Worm (Caenorhabditis elegans): ENCODE results near the gene gur-4.

Gene gur-4

ce11 chrII:14059767-14060166, 44.8 kb upstream of the gur-4 start, which contains the start of gene rpb-11 (continued):
- TF ChIP-seq hrde-1 (tag; optimal IDR thresholded peaks at IDR 0.05; ENCODE audit: borderline replicate concordance) (peak; percentile 54), Y79H2A.3 (GFP tag; conservative IDR thresholded peaks at IDR 0.05) (no peak), B0035.1 (tag; optimal IDR thresholded peaks at IDR 0.05) (peak; percentile 65), unc-62 (GFP tag; optimal IDR thresholded peaks at IDR 0.05) (no peak), sdz-38 (tag; optimal IDR thresholded peaks at IDR 0.05) (no peak), Y53F4B.3 (GFP tag; IDR thresholded peaks at IDR 0.05) (no peak), F57A8.1 (GFP tag; optimal IDR thresholded peaks at IDR 0.05) (no peak), lsy-27 (tag; optimal IDR thresholded peaks at IDR 0.05; ENCODE audit: borderline replicate concordance, insufficient read depth) (no peak), lag-1 (GFP tag; IDR thresholded peaks at IDR 0.05) (no peak), bed-1 (GFP tag; IDR thresholded peaks at IDR 0.05) (no peak), snpc-4 (GFP tag; optimal IDR thresholded peaks at IDR 0.05) (no peak), snpc-4 (tag; optimal IDR thresholded peaks at IDR 0.05) (peak; percentile 56 to 88 (median 84)), cebp-2 (GFP tag; IDR thresholded peaks at IDR 0.05) (no peak), akir-1 (GFP tag; optimal IDR thresholded peaks at IDR 0.05) (no peak), athp-1 (tag; optimal IDR thresholded peaks at IDR 0.05) (peak; percentile 75), ztf-18 (tag; optimal IDR thresholded peaks at IDR 0.05) (peak; percentile 99), mel-28 (tag; optimal IDR thresholded peaks at IDR 0.05; ENCODE audit: borderline replicate concordance) (no peak), hlh-12 (tag; optimal IDR thresholded peaks at IDR 0.05) (no peak), die-1 (tag; optimal IDR thresholded peaks at IDR 0.05) (no peak), nhr-90 (tag; optimal IDR thresholded peaks at IDR 0.05) (peak; percentile 12), ztf-26 (tag; optimal IDR thresholded peaks at IDR 0.05) (peak; percentile 83), F52B5.7 (tag; optimal IDR thresholded peaks at IDR 0.05) (no peak), xnd-1 (tag; optimal IDR thresholded peaks at IDR 0.05) (peak; percentile 74), hmg-1.2 (GFP tag; IDR thresholded peaks at IDR 0.05) (peak; percentile 72), F37B4.10 (GFP tag; IDR thresholded peaks at IDR 0.05) (no peak), madf-10 (tag; optimal IDR thresholded peaks at IDR 0.05) (peak; percentile 67), ztf-28 (GFP tag; IDR thresholded peaks at IDR 0.05) (0 out of 2 replicates have a peak, but pooled peaks have one; percentile 33), lin-54 (GFP tag; optimal IDR thresholded peaks at IDR 0.05) (peak; percentile 99), C17E4.6 (GFP tag; IDR thresholded peaks at IDR 0.05) (peak; percentile 83), B0336.3 (GFP tag; IDR thresholded peaks at IDR 0.05) (peak; percentile 81), nhr-27 (tag; optimal IDR thresholded peaks at IDR 0.05) (no peak), ceh-79 (tag; optimal IDR thresholded peaks at IDR 0.05) (no peak), F10E7.11 (tag; optimal IDR thresholded peaks at IDR 0.05) (peak; percentile 40), rcor-1 (GFP tag; IDR thresholded peaks at IDR 0.05) (peak; percentile 93), K11D2.4 (GFP tag; IDR thresholded peaks at IDR 0.05) (peak; percentile 92), fkh-3 (tag; optimal IDR thresholded peaks at IDR 0.05) (no peak), somi-1 (GFP tag; optimal IDR thresholded peaks at IDR 0.05) (peak; percentile 52)

- TF ChIP-seq sea-2 (GFP tag; IDR thresholded peaks at IDR 0.05): no peak
- TF ChIP-seq dpl-1 (GFP tag; optimal IDR thresholded peaks at IDR 0.05): no peak
- TF ChIP-seq lin-26 (GFP tag; IDR thresholded peaks at IDR 0.05): 0 out of 2 replicates have a peak, but pooled peaks have one; percentile 42
Observed at ce11 chrII:14060439-14060838, 44.1 kb upstream of the gur-4 start, which contains the start of gene W01G7.4. Gene W01G7.4 (plus strand): TSS chrII:14060739.

Measured in whole organism, young adult.